Fruit fly (Drosophila melanogaster) whole organism, embryonic: ENCODE measurements around the gene Sec23.
A peak's percentile ranks its signal among the peaks of the same experiment; 100 is the strongest.

Experiments used
- Bteb2 ChIP-seq: fragments of 200-800 bp; sonication (Bioruptor generic); optimal IDR thresholded peaks from 2 replicates; lab custom pipeline; 2016; ENCODE audit warnings: missing biosample characterization, missing genetic modification characterization
- CG10321 ChIP-seq: fragments of 200-800 bp; sonication (Bioruptor generic); IDR thresholded peaks from 2 replicates; pipeline ENCODE4 v1.3.6; 2022; ENCODE audit warnings: missing biosample characterization, missing genetic modification characterization
- CG10431 ChIP-seq: fragments of 200-800 bp; sonication (Bioruptor generic); optimal IDR thresholded peaks from 3 replicates; lab custom pipeline; 2018; ENCODE audit warnings: missing biosample characterization, mild to moderate bottlenecking, missing genetic modification characterization
- CG11085 ChIP-seq: fragments of 200-800 bp; sonication (Bioruptor generic); IDR thresholded peaks from 2 replicates; pipeline ENCODE4 v1.3.6; 2022; ENCODE audit warnings: missing biosample characterization, missing genetic modification characterization
- CG11504 ChIP-seq: fragments of 200-800 bp; sonication (Bioruptor generic); optimal IDR thresholded peaks from 3 replicates; lab custom pipeline; 2019; ENCODE audit warnings: missing biosample characterization, mild to moderate bottlenecking, missing genetic modification characterization, moderate library complexity
- CG12391 ChIP-seq: fragments of 200-800 bp; sonication (Bioruptor generic); optimal IDR thresholded peaks from 3 replicates; lab custom pipeline; 2018; ENCODE audit warnings: missing biosample characterization, mild to moderate bottlenecking, missing genetic modification characterization, moderate library complexity
- CG12659 ChIP-seq: fragments of 200-800 bp; sonication (Bioruptor generic); optimal IDR thresholded peaks from 3 replicates; lab custom pipeline; 2017; ENCODE audit warnings: mild to moderate bottlenecking, missing biosample characterization, missing genetic modification reagents, missing genetic modification characterization
- CG12942 ChIP-seq: fragments of 200-800 bp; sonication (Bioruptor generic); optimal IDR thresholded peaks from 3 replicates; lab custom pipeline; 2016; ENCODE audit warnings: missing biosample characterization, missing genetic modification characterization
- CG13894 ChIP-seq: fragments of 200-800 bp; sonication (Bioruptor generic); optimal IDR thresholded peaks from 3 replicates; lab custom pipeline; 2018; ENCODE audit warnings: missing biosample characterization, mild to moderate bottlenecking, missing genetic modification characterization, moderate library complexity
- CG14014 ChIP-seq: fragments of 200-800 bp; sonication (Bioruptor generic); IDR thresholded peaks from 2 replicates; pipeline ENCODE4 v1.3.6; 2022; ENCODE audit warnings: missing biosample characterization, missing genetic modification characterization
- CG14667 ChIP-seq: fragments of 200-800 bp; sonication (Bioruptor generic); IDR thresholded peaks from 2 replicates; pipeline ENCODE4 v1.3.6; 2022; ENCODE audit warnings: missing biosample characterization, missing genetic modification characterization
- CG14965 ChIP-seq: fragments of 200-800 bp; sonication (Bioruptor generic); optimal IDR thresholded peaks from 2 replicates; lab custom pipeline; 2016; ENCODE audit warnings: missing biosample characterization, missing genetic modification characterization, borderline replicate concordance
- CG1529 ChIP-seq: fragments of 200-800 bp; sonication (Bioruptor generic); optimal IDR thresholded peaks from 3 replicates; lab custom pipeline; 2018; ENCODE audit warnings: missing biosample characterization, missing genetic modification characterization
- CG1647 ChIP-seq: fragments of 200-800 bp; sonication (Bioruptor generic); optimal IDR thresholded peaks from 3 replicates; lab custom pipeline; 2016; ENCODE audit warnings: missing biosample characterization, missing genetic modification characterization
- CG2199 ChIP-seq: fragments of 200-800 bp; sonication (Bioruptor generic); IDR thresholded peaks from 3 replicates; pipeline ENCODE4 v1.3.6; 2022; ENCODE audit warnings: missing biosample characterization, missing genetic modification characterization
- CG32532 ChIP-seq: fragments of 200-800 bp; sonication (Bioruptor generic); IDR thresholded peaks from 2 replicates; pipeline ENCODE4 v1.3.6; 2022; ENCODE audit warnings: missing biosample characterization, missing genetic modification characterization
- CG3281 ChIP-seq: fragments of 200-800 bp; sonication (Bioruptor generic); optimal IDR thresholded peaks from 3 replicates; lab custom pipeline; 2017; ENCODE audit warnings: missing biosample characterization, mild to moderate bottlenecking, missing genetic modification characterization
- CG4404 ChIP-seq: fragments of 200-800 bp; sonication (Bioruptor generic); IDR thresholded peaks from 2 replicates; pipeline ENCODE4 v1.3.6; 2022; ENCODE audit warnings: missing biosample characterization, missing genetic modification characterization
- CG4854 ChIP-seq: fragments of 200-800 bp; sonication (Bioruptor generic); optimal IDR thresholded peaks from 2 replicates; lab custom pipeline; 2016; ENCODE audit warnings: missing biosample characterization, missing genetic modification characterization, inconsistent platforms
- CG6854 ChIP-seq: fragments of 200-800 bp; sonication (Bioruptor generic); optimal IDR thresholded peaks from 3 replicates; lab custom pipeline; 2017; ENCODE audit warnings: missing biosample characterization, mild to moderate bottlenecking, missing genetic modification characterization
- CG7357 ChIP-seq: fragments of 200-800 bp; sonication (Bioruptor generic); IDR thresholded peaks from 3 replicates; pipeline ENCODE4 v1.3.6; 2022; ENCODE audit warnings: missing biosample characterization, missing genetic modification characterization
- CG7928 ChIP-seq: fragments of 200-800 bp; sonication (Bioruptor generic); optimal IDR thresholded peaks from 2 replicates; lab custom pipeline; 2017; ENCODE audit warnings: missing biosample characterization, mild to moderate bottlenecking, missing genetic modification characterization
- CG8924 ChIP-seq: fragments of 200-800 bp; optimal IDR thresholded peaks from 3 replicates; lab custom pipeline; 2019; ENCODE audit warnings: missing biosample characterization, mild to moderate bottlenecking, missing genetic modification characterization, moderate library complexity
- CG9215 ChIP-seq: fragments of 200-800 bp; sonication (Bioruptor generic); IDR thresholded peaks from 2 replicates; pipeline ENCODE4 v1.3.6; 2022; ENCODE audit warnings: missing biosample characterization, missing genetic modification characterization
- CG9437 ChIP-seq: fragments of 200-800 bp; sonication (Bioruptor generic); optimal IDR thresholded peaks from 2 replicates; lab custom pipeline; 2018; ENCODE audit warnings: missing biosample characterization, mild to moderate bottlenecking, missing genetic modification characterization
- CG9932 ChIP-seq: fragments of 200-800 bp; sonication (Bioruptor generic); IDR thresholded peaks from 2 replicates; pipeline ENCODE4 v1.3.6; 2022; ENCODE audit warnings: missing biosample characterization, missing genetic modification characterization
- CTCF ChIP-seq: fragments of 200-800 bp; sonication (Bioruptor generic); optimal IDR thresholded peaks from 2 replicates; lab custom pipeline; 2017; ENCODE audit warnings: missing biosample characterization, mild to moderate bottlenecking, missing genetic modification characterization, moderate library complexity
- CkIIα-i1 ChIP-seq: fragments of 200-800 bp; sonication (Bioruptor generic); IDR thresholded peaks from 2 replicates; pipeline ENCODE4 v1.3.6; 2022; ENCODE audit warnings: missing biosample characterization, missing genetic modification characterization
- D ChIP-seq, 2 experiments: fragments of 200-800 bp in 1 of 2; fragments of >200 bp in 1 of 2; sonication (Bioruptor generic) in 1 of 2; optimal IDR thresholded peaks; 2 replicates in 1 of 2; 3 replicates in 1 of 2; lab custom pipeline; 2017; ENCODE audit warnings: mild to moderate bottlenecking in 1 of 2, missing biosample characterization in 1 of 2, missing genetic modification characterization in 1 of 2, missing genetic modification reagents in 1 of 2
- D19A ChIP-seq: fragments of 200-800 bp; optimal IDR thresholded peaks from 3 replicates; lab custom pipeline; 2019; ENCODE audit warnings: missing biosample characterization, mild to moderate bottlenecking, missing genetic modification characterization, moderate library complexity
- H2.0 ChIP-seq: fragments of 200-800 bp; sonication (Bioruptor generic); IDR thresholded peaks from 2 replicates; pipeline ENCODE4 v1.3.6; 2022; ENCODE audit warnings: missing biosample characterization, missing genetic modification characterization
- Rx ChIP-seq: fragments of 200-800 bp; sonication (Bioruptor generic); IDR thresholded peaks from 2 replicates; pipeline ENCODE4 v1.3.6; 2022; ENCODE audit warnings: missing biosample characterization, missing genetic modification characterization
- Six4 ChIP-seq: fragments of 200-800 bp; sonication (Bioruptor generic); optimal IDR thresholded peaks from 2 replicates; lab custom pipeline; 2016; ENCODE audit warnings: missing biosample characterization, missing genetic modification characterization
- amos ChIP-seq: fragments of 200-800 bp; sonication (Bioruptor generic); IDR thresholded peaks from 2 replicates; pipeline ENCODE4 v1.3.6; 2022; ENCODE audit warnings: missing biosample characterization, missing genetic modification characterization; ENCODE audit not compliant: partially characterized antibody
- bbx ChIP-seq: fragments of 200-800 bp; sonication (Bioruptor generic); IDR thresholded peaks from 2 replicates; pipeline ENCODE4 v1.3.6; 2022; ENCODE audit warnings: missing biosample characterization, missing genetic modification characterization; ENCODE audit not compliant: partially characterized antibody
- bcd ChIP-seq: fragments of 200-800 bp; sonication (Bioruptor generic); optimal IDR thresholded peaks from 2 replicates; lab custom pipeline; 2017; ENCODE audit warnings: missing biosample characterization, mild to moderate bottlenecking, missing genetic modification characterization
- chm ChIP-seq: fragments of 200-800 bp; sonication (Bioruptor generic); IDR thresholded peaks from 2 replicates; pipeline ENCODE4 v1.3.6; 2022; ENCODE audit warnings: missing biosample characterization, missing genetic modification characterization
- chn ChIP-seq: fragments of 200-800 bp; sonication (Bioruptor generic); optimal IDR thresholded peaks from 2 replicates; lab custom pipeline; 2016; ENCODE audit warnings: missing biosample characterization, missing genetic modification characterization
- dmrt11E ChIP-seq: fragments of 200-800 bp; sonication (Bioruptor generic); optimal IDR thresholded peaks from 3 replicates; lab custom pipeline; 2018; ENCODE audit warnings: missing biosample characterization, mild to moderate bottlenecking, missing genetic modification characterization, moderate library complexity
- dpn ChIP-seq, 2 experiments: fragments of 200-800 bp; sonication (Bioruptor generic); optimal IDR thresholded peaks; 3 replicates each; lab custom pipeline; 2016; ENCODE audit warnings: missing biosample characterization in 2 of 2, missing genetic modification characterization in 2 of 2
- en ChIP-seq: fragments of 200-800 bp; sonication (Bioruptor generic); optimal IDR thresholded peaks from 2 replicates; lab custom pipeline; 2016; ENCODE audit warnings: missing biosample characterization, missing genetic modification characterization
- fd102C ChIP-seq: fragments of 200-800 bp; sonication (Bioruptor generic); optimal IDR thresholded peaks from 2 replicates; lab custom pipeline; 2018; ENCODE audit warnings: missing biosample characterization, mild to moderate bottlenecking, missing genetic modification characterization, moderate library complexity
- fd3F ChIP-seq: fragments of 200-800 bp; sonication (Bioruptor generic); optimal IDR thresholded peaks from 2 replicates; lab custom pipeline; 2018; ENCODE audit warnings: missing biosample characterization, mild to moderate bottlenecking, missing genetic modification characterization, moderate library complexity
- gcm ChIP-seq: fragments of 200-800 bp; sonication (Bioruptor generic); optimal IDR thresholded peaks from 2 replicates; lab custom pipeline; 2019; ENCODE audit warnings: missing biosample characterization, mild to moderate bottlenecking, missing genetic modification characterization, moderate library complexity
- ken ChIP-seq: fragments of 200-800 bp; sonication (Bioruptor generic); IDR thresholded peaks from 3 replicates; pipeline ENCODE4 v1.3.6; 2022; ENCODE audit warnings: missing biosample characterization, missing genetic modification characterization
- odd ChIP-seq: fragments of 200-800 bp; sonication (Bioruptor generic); optimal IDR thresholded peaks from 2 replicates; lab custom pipeline; 2017; ENCODE audit warnings: missing biosample characterization, mild to moderate bottlenecking, missing genetic modification characterization
- pros ChIP-seq: fragments of 200-800 bp; sonication (Bioruptor generic); optimal IDR thresholded peaks from 3 replicates; lab custom pipeline; 2019; ENCODE audit warnings: missing biosample characterization, mild to moderate bottlenecking, missing genetic modification characterization, moderate library complexity
- stwl ChIP-seq: fragments of 200-800 bp; sonication (Bioruptor generic); optimal IDR thresholded peaks from 3 replicates; lab custom pipeline; 2018; ENCODE audit warnings: missing biosample characterization, mild to moderate bottlenecking, missing genetic modification characterization, moderate library complexity
- zen ChIP-seq: fragments of 200-800 bp; sonication (Bioruptor generic); optimal IDR thresholded peaks from 3 replicates; lab custom pipeline; 2018; ENCODE audit warnings: missing biosample characterization, mild to moderate bottlenecking, missing genetic modification characterization, moderate library complexity

Sec23 gene

dm6 chr3R:5648569-5649476 lies at the start of gene Sec23, which contains the start of gene MTA1-like (continued):
- TF ChIP-seq CG14014 (GFP tag; lab: Robert Waterston, UW), result no peak
- TF ChIP-seq D (optimal IDR thresholded peaks at IDR 0.05; lab: Kevin White, UChicago), result no peak
- peak; percentile 18 for TF ChIP-seq D (GFP tag; optimal IDR thresholded peaks at IDR 0.05; lab: Kevin White, UChicago)
- peak; percentile 56 for TF ChIP-seq CG9215 (GFP tag; lab: Robert Waterston, UW)
- TF ChIP-seq bbx (GFP tag; lab: Robert Waterston, UW), result peak; percentile 90
- TF ChIP-seq odd, result no peak
- TF ChIP-seq Rx (GFP tag; lab: Robert Waterston, UW), result no peak
- TF ChIP-seq H2.0 (GFP tag; lab: Robert Waterston, UW), result no peak
- no peak for TF ChIP-seq CG7357 (GFP tag; lab: Robert Waterston, UW)
- TF ChIP-seq fd3F (GFP tag; lab: Kevin White, UChicago), result no peak
- no peak for TF ChIP-seq en (GFP tag; lab: Kevin White, UChicago)
- peak; percentile 71 for TF ChIP-seq CG8924
- peak; percentile 42 to 58 for TF ChIP-seq dpn (GFP tag; optimal IDR thresholded peaks at IDR 0.05; lab: Kevin White, UChicago)
- peak; percentile 58 for TF ChIP-seq zen (tag; lab: Kevin White, UChicago)
- peak; percentile 35 for TF ChIP-seq CTCF (GFP tag; lab: Kevin White, UChicago)
- peak; percentile 21 for TF ChIP-seq chn
- peak; percentile 34 for TF ChIP-seq bcd
- TF ChIP-seq CG14965 (GFP tag; lab: Kevin White, UChicago), result no peak
- TF ChIP-seq CG13894 (tag; lab: Kevin White, UChicago), result peak; percentile 37
- TF ChIP-seq CG1529 (GFP tag; lab: Kevin White, UChicago), result peak; percentile 14
- peak; percentile 91 for TF ChIP-seq CG7928 (GFP tag; lab: Kevin White, UChicago)
- no peak for TF ChIP-seq CG6854 (GFP tag; lab: Kevin White, UChicago)
- TF ChIP-seq D19A, result peak; percentile 36
- peak; percentile 78 for TF ChIP-seq CG12391 (tag; lab: Kevin White, UChicago)
- TF ChIP-seq CG4404 (GFP tag; lab: Robert Waterston, UW), result peak; percentile 35; the same call in 1 of the 2 replicates
- peak; percentile 75 for TF ChIP-seq CG9437
- peak; percentile 43; the same call in 1 of the 2 replicates for TF ChIP-seq CG32532 (GFP tag; lab: Robert Waterston, UW)
- no peak for TF ChIP-seq fd102C
- no peak for TF ChIP-seq CG10321 (GFP tag; lab: Robert Waterston, UW)
- TF ChIP-seq CG2199 (GFP tag; lab: Robert Waterston, UW), result no peak
- peak; percentile 52 for TF ChIP-seq CG12942 (GFP tag; lab: Kevin White, UChicago)
- peak; percentile 87 for TF ChIP-seq CG12659 (GFP tag; lab: Kevin White, UChicago)
- TF ChIP-seq dmrt11E (tag; lab: Kevin White, UChicago), result peak; percentile 66
- TF ChIP-seq CG4854, result no peak
- peak; percentile 4 for TF ChIP-seq CG3281 (GFP tag; lab: Kevin White, UChicago)
- TF ChIP-seq amos (GFP tag; lab: Robert Waterston, UW), result peak; percentile 92
- 0 out of 3 replicates have a peak, but pooled peaks have one; percentile 4 for TF ChIP-seq ken (GFP tag; lab: Robert Waterston, UW)
- no peak for TF ChIP-seq Six4 (GFP tag; lab: Kevin White, UChicago)
- no peak for TF ChIP-seq stwl
- peak; percentile 97 for TF ChIP-seq pros (GFP tag; lab: Kevin White, UChicago)
- TF ChIP-seq chm (GFP tag; lab: Robert Waterston, UW), result no peak
- TF ChIP-seq Bteb2 (GFP tag; lab: Kevin White, UChicago), result no peak
- TF ChIP-seq CkIIα-i1 (GFP tag; lab: Robert Waterston, UW), result no peak
- no peak for TF ChIP-seq CG11504 (tag; lab: Kevin White, UChicago)
- TF ChIP-seq CG1647, result no peak
- TF ChIP-seq CG11085 (GFP tag; lab: Robert Waterston, UW), result no peak
- TF ChIP-seq CG14667 (GFP tag; lab: Robert Waterston, UW), result no peak
- no peak for TF ChIP-seq gcm (GFP tag; lab: Kevin White, UChicago)
- TF ChIP-seq CG10431 (GFP tag; lab: Kevin White, UChicago), result peak; percentile 57
- TF ChIP-seq CG9932 (GFP tag; lab: Robert Waterston, UW), result peak; percentile 80
